Worm (Caenorhabditis elegans) whole organism, L4 larva: Measurements from ENCODE around the gene srx-85.

Experiments
- F37D6.2 ChIP-seq: sonication (generic microtip); optimal IDR thresholded peaks from 2 replicates; lab custom pipeline; 2016; ENCODE audit warnings: mild to moderate bottlenecking, missing genetic modification characterization, missing compliant biosample characterization
- F44E2.7 ChIP-seq: fragments of 200-800 bp; sonication (Bioruptor generic); IDR thresholded peaks from 2 replicates; pipeline ENCODE4 v2.1.2; 2022; ENCODE audit warnings: missing genetic modification characterization, missing compliant biosample characterization
- R02D3.7 ChIP-seq: fragments of 150-350 bp; sonication (generic microtip); optimal IDR thresholded peaks from 3 replicates; lab custom pipeline; 2014; ENCODE audit warnings: missing biosample characterization, missing genetic modification characterization
- T26A8.4 ChIP-seq: fragments of 200-800 bp; sonication (Bioruptor generic); IDR thresholded peaks from 2 replicates; pipeline ENCODE4 v1.3.6; 2022; ENCODE audit warnings: missing genetic modification characterization, missing compliant biosample characterization
- ZK337.2 ChIP-seq: fragments of 200-800 bp; sonication (Bioruptor generic); IDR thresholded peaks from 2 replicates; pipeline ENCODE4 v1.3.6; 2022; ENCODE audit warnings: missing genetic modification reagents, missing genetic modification characterization, missing compliant biosample characterization
- ceh-32 ChIP-seq: sonication (generic microtip); optimal IDR thresholded peaks from 2 replicates; lab custom pipeline; 2016; ENCODE audit warnings: mild to moderate bottlenecking, missing genetic modification characterization, missing compliant biosample characterization; ENCODE audit not compliant: poor library complexity
- ceh-44 ChIP-seq: fragments of 200-800 bp; sonication (Bioruptor generic); IDR thresholded peaks from 2 replicates; pipeline ENCODE4 v1.3.6; 2022; ENCODE audit warnings: missing genetic modification reagents, missing genetic modification characterization, missing compliant biosample characterization
- ceh-62 ChIP-seq: sonication (generic microtip); optimal IDR thresholded peaks from 2 replicates; lab custom pipeline; 2017; ENCODE audit warnings: missing biosample characterization, missing genetic modification characterization
- cey-2 ChIP-seq: sonication (generic microtip); optimal IDR thresholded peaks from 3 replicates; lab custom pipeline; 2017; ENCODE audit warnings: missing genetic modification characterization, mild to moderate bottlenecking, missing compliant biosample characterization, antibody characterized with exemption, borderline replicate concordance; ENCODE audit not compliant: insufficient read depth
- ctbp-1 ChIP-seq: fragments of 200-800 bp; sonication (Bioruptor generic); IDR thresholded peaks from 2 replicates; pipeline ENCODE4 v1.3.6; 2022; ENCODE audit warnings: missing genetic modification reagents, missing genetic modification characterization, missing compliant biosample characterization
- daf-12 ChIP-seq: fragments of 150-350 bp; optimal IDR thresholded peaks from 2 replicates; lab custom pipeline; 2014; ENCODE audit warnings: missing biosample characterization, missing genetic modification reagents, missing genetic modification characterization
- daf-16 ChIP-seq, 3 experiments: sonication (generic microtip); optimal IDR thresholded peaks; 2 replicates each; lab custom pipeline; 2016 to 2017; ENCODE audit warnings: missing genetic modification characterization in 3 of 3, missing genetic modification reagents in 3 of 3, mild to moderate bottlenecking in 2 of 3, missing compliant biosample characterization in 2 of 3, missing biosample characterization in 1 of 3, moderate library complexity in 1 of 3
- daf-19 ChIP-seq: fragments of 200-800 bp; sonication (Bioruptor generic); conservative IDR thresholded peaks from 2 replicates; pipeline ENCODE4 v1.3.6; 2022; ENCODE audit warnings: missing genetic modification characterization, missing compliant biosample characterization
- dmd-6 ChIP-seq: fragments of 200-800 bp; sonication (Bioruptor generic); IDR thresholded peaks from 2 replicates; pipeline ENCODE4 v1.3.6; 2022; ENCODE audit warnings: missing genetic modification reagents, missing genetic modification characterization, missing compliant biosample characterization
- dmd-8 ChIP-seq: fragments of 200-800 bp; sonication (Bioruptor generic); IDR thresholded peaks from 2 replicates; pipeline ENCODE4 v1.3.6; 2022; ENCODE audit warnings: missing genetic modification characterization, missing compliant biosample characterization
- dmd-9 ChIP-seq: fragments of 200-800 bp; sonication (Bioruptor generic); IDR thresholded peaks from 2 replicates; pipeline ENCODE4 v1.3.6; 2022; ENCODE audit warnings: missing genetic modification reagents, missing genetic modification characterization, missing compliant biosample characterization
- dve-1 ChIP-seq: sonication (generic microtip); optimal IDR thresholded peaks from 2 replicates; lab custom pipeline; 2017; ENCODE audit warnings: antibody characterized with exemption, mild to moderate bottlenecking, missing genetic modification characterization, missing compliant biosample characterization; ENCODE audit not compliant: insufficient read depth
- egl-27 ChIP-seq: sonication (generic microtip); optimal IDR thresholded peaks from 3 replicates; lab custom pipeline; 2017; ENCODE audit warnings: missing biosample characterization, missing genetic modification reagents, missing genetic modification characterization
- egl-43 ChIP-seq: fragments of 200-800 bp; sonication (Bioruptor generic); IDR thresholded peaks from 2 replicates; pipeline ENCODE4 v1.3.6; 2022; ENCODE audit warnings: missing genetic modification reagents, missing genetic modification characterization, missing compliant biosample characterization
- fkh-10 ChIP-seq: fragments of 150-350 bp; optimal IDR thresholded peaks from 2 replicates; lab custom pipeline; 2014; ENCODE audit warnings: missing biosample characterization, missing genetic modification reagents, missing genetic modification characterization
- fos-1 ChIP-seq: fragments of 150-350 bp; optimal IDR thresholded peaks from 2 replicates; lab custom pipeline; 2014; ENCODE audit warnings: missing biosample characterization, missing genetic modification characterization
- hif-1 ChIP-seq, 2 experiments: sonication (generic microtip); optimal IDR thresholded peaks; 2 replicates each; lab custom pipeline; 2016 to 2017; ENCODE audit warnings: missing compliant biosample characterization in 2 of 2, missing genetic modification characterization in 2 of 2, missing genetic modification reagents in 2 of 2, missing genotype in 2 of 2, mild to moderate bottlenecking in 1 of 2
- hlh-11 ChIP-seq: fragments of 200-800 bp; sonication (Bioruptor generic); optimal IDR thresholded peaks from 2 replicates; lab custom pipeline; 2018; ENCODE audit warnings: mild to moderate bottlenecking, missing genetic modification characterization, missing compliant biosample characterization
- hmg-1.1 ChIP-seq: fragments of 200-800 bp; sonication (Bioruptor generic); IDR thresholded peaks from 2 replicates; pipeline ENCODE4 v1.3.6; 2022; ENCODE audit warnings: missing genetic modification reagents, missing genetic modification characterization, missing compliant biosample characterization
- jun-1 ChIP-seq: fragments of 150-350 bp; optimal IDR thresholded peaks from 2 replicates; lab custom pipeline; 2014; ENCODE audit warnings: missing biosample characterization, missing genetic modification reagents, missing genetic modification characterization
- lin-39 ChIP-seq: fragments of 150-350 bp; optimal IDR thresholded peaks from 2 replicates; lab custom pipeline; 2014; ENCODE audit warnings: missing biosample characterization, missing genetic modification reagents, missing genetic modification characterization
- lsy-2 ChIP-seq, 2 experiments: fragments of 150-350 bp in 1 of 2; sonication (generic microtip) in 1 of 2; optimal IDR thresholded peaks; 2 replicates each; lab custom pipeline; 2014 to 2017; ENCODE audit warnings: missing biosample characterization in 2 of 2, missing genetic modification characterization in 2 of 2
- madf-5 ChIP-seq, 2 experiments: fragments of 200-800 bp; sonication (Bioruptor generic); IDR thresholded peaks; 2 replicates each; pipeline ENCODE4 v1.3.6; 2022; ENCODE audit warnings: missing compliant biosample characterization in 2 of 2, missing genetic modification characterization in 2 of 2
- madf-9 ChIP-seq: fragments of 200-800 bp; sonication (Bioruptor generic); conservative IDR thresholded peaks from 2 replicates; pipeline ENCODE4 v1.3.6; 2022; ENCODE audit warnings: missing genetic modification reagents, missing genetic modification characterization, missing compliant biosample characterization
- mep-1 ChIP-seq: fragments of 150-350 bp; sonication (generic microtip); optimal IDR thresholded peaks from 3 replicates; lab custom pipeline; 2014; ENCODE audit warnings: missing biosample characterization, missing genetic modification characterization
- nhr-10 ChIP-seq: fragments of 150-350 bp; optimal IDR thresholded peaks from 2 replicates; lab custom pipeline; 2014; ENCODE audit warnings: missing biosample characterization, missing genetic modification characterization
- nhr-28 ChIP-seq: fragments of 150-350 bp; optimal IDR thresholded peaks from 2 replicates; lab custom pipeline; 2014; ENCODE audit warnings: missing biosample characterization, missing genetic modification characterization
- nhr-6 ChIP-seq: fragments of 150-350 bp; optimal IDR thresholded peaks from 2 replicates; lab custom pipeline; 2014; ENCODE audit warnings: missing biosample characterization, missing genetic modification characterization
- saeg-2 ChIP-seq: fragments of 200-800 bp; sonication (Bioruptor generic); IDR thresholded peaks from 2 replicates; pipeline ENCODE4 v1.3.6; 2022; ENCODE audit warnings: missing genetic modification reagents, missing genetic modification characterization, missing compliant biosample characterization
- set-16 ChIP-seq: fragments of 200-800 bp; sonication (Bioruptor generic); IDR thresholded peaks from 2 replicates; pipeline ENCODE4 v1.3.6; 2022; ENCODE audit warnings: missing genetic modification reagents, missing genetic modification characterization, missing compliant biosample characterization
- snpc-4 ChIP-seq: fragments of 150-350 bp; optimal IDR thresholded peaks from 2 replicates; lab custom pipeline; 2014; ENCODE audit warnings: missing biosample characterization, missing genetic modification characterization
- spr-3 ChIP-seq: fragments of 200-800 bp; sonication (Bioruptor generic); optimal IDR thresholded peaks from 2 replicates; lab custom pipeline; 2018; ENCODE audit warnings: mild to moderate bottlenecking, missing genetic modification characterization, missing compliant biosample characterization
- unc-130 ChIP-seq: sonication (generic microtip); optimal IDR thresholded peaks from 2 replicates; lab custom pipeline; 2016; ENCODE audit warnings: missing genetic modification reagents, missing genetic modification characterization, missing compliant biosample characterization
- unc-62 ChIP-seq, 3 experiments: fragments of 150-350 bp in 1 of 3; sonication (generic microtip); optimal IDR thresholded peaks in 2 of 3; peaks in 1 of 3; 1 replicate in 1 of 3; 2 replicates in 2 of 3; lab custom pipeline; 2014 to 2017; ENCODE audit warnings: missing biosample characterization in 3 of 3, missing genetic modification characterization in 3 of 3, missing genetic modification reagents in 3 of 3, missing genotype in 1 of 3
- zfp-3 ChIP-seq: fragments of 200-800 bp; sonication (Bioruptor generic); conservative IDR thresholded peaks from 2 replicates; pipeline ENCODE4 v1.3.6; 2022; ENCODE audit warnings: missing genetic modification reagents, missing genetic modification characterization, missing compliant biosample characterization
- zip-11 ChIP-seq: fragments of 200-800 bp; sonication (Bioruptor generic); IDR thresholded peaks from 2 replicates; pipeline ENCODE4 v1.3.6; 2022; ENCODE audit warnings: missing genetic modification characterization, missing compliant biosample characterization
- zip-2 ChIP-seq: fragments of 150-350 bp; optimal IDR thresholded peaks from 2 replicates; lab custom pipeline; 2014; ENCODE audit warnings: missing biosample characterization, missing genetic modification characterization

Gene srx-85

ce11 chrV:11572803-11573490, 20.5 kb downstream of the srx-85 start, which contains the start of the genes H12C20.7 and nhr-68 (continued):
- peak; percentile 55 for TF ChIP-seq zip-2 (tag; lab: Kevin White, UChicago)
- 0 out of 2 replicates have a peak, but pooled peaks have one; percentile 26 for TF ChIP-seq dmd-8 (GFP tag; lab: Robert Waterston, UW)
- TF ChIP-seq saeg-2 (GFP tag; lab: Robert Waterston, UW), result peak; percentile 96
- TF ChIP-seq F37D6.2 (tag; lab: Kevin White, UChicago), result no peak
- TF ChIP-seq jun-1, result peak; percentile 37
- no peak for TF ChIP-seq egl-27
- TF ChIP-seq unc-62 (GFP tag; optimal IDR thresholded peaks at IDR 0.05 in 1 of 2; lab: Kevin White, UChicago), result peak in 1 of 2 experiments; percentile 99
- no peak for TF ChIP-seq unc-62 (tag; optimal IDR thresholded peaks at IDR 0.05; lab: Kevin White, UChicago)
- no peak for TF ChIP-seq ceh-32 (tag; lab: Kevin White, UChicago)
- no peak for TF ChIP-seq egl-43 (GFP tag; lab: Robert Waterston, UW)
- TF ChIP-seq hmg-1.1 (GFP tag; lab: Robert Waterston, UW), result no peak
- peak in 1 of 2 experiments; percentile 16 for TF ChIP-seq hif-1 (tag; optimal IDR thresholded peaks at IDR 0.05; lab: Kevin White, UChicago)
- TF ChIP-seq zip-11 (GFP tag; lab: Robert Waterston, UW), result no peak
- TF ChIP-seq unc-130, result no peak
- 0 out of 2 replicates have a peak, but pooled peaks have one; percentile 40 for TF ChIP-seq daf-19 (GFP tag; lab: Robert Waterston, UW)
- TF ChIP-seq madf-5 (GFP tag; IDR thresholded peaks at IDR 0.05; lab: Robert Waterston, UW), result no peak
- no peak for TF ChIP-seq lin-39 (tag; lab: Kevin White, UChicago)
- peak; percentile 56; the same call in 1 of the 2 replicates for TF ChIP-seq madf-9 (GFP tag; lab: Robert Waterston, UW)

ce11 chrV:11574563-11574962, 22.1 kb downstream of the srx-85 start:
- TF ChIP-seq hif-1 (tag; optimal IDR thresholded peaks at IDR 0.05; lab: Kevin White, UChicago), result no peak
- TF ChIP-seq R02D3.7 (tag; lab: Kevin White, UChicago), result no peak
- TF ChIP-seq dmd-9 (GFP tag; lab: Robert Waterston, UW), result no peak
- TF ChIP-seq fos-1, result no peak
- no peak for TF ChIP-seq ctbp-1
- no peak for TF ChIP-seq daf-16 (GFP tag; optimal IDR thresholded peaks at IDR 0.05; lab: Kevin White, UChicago)
- TF ChIP-seq daf-16 (tag; optimal IDR thresholded peaks at IDR 0.05; lab: Kevin White, UChicago), result peak; percentile 52
- no peak for TF ChIP-seq spr-3 (GFP tag; lab: Kevin White, UChicago)
- TF ChIP-seq nhr-28 (tag; lab: Kevin White, UChicago), result peak; percentile 39
- TF ChIP-seq T26A8.4 (GFP tag; lab: Robert Waterston, UW), result no peak
- peak; percentile 57 for TF ChIP-seq dmd-6 (GFP tag; lab: Robert Waterston, UW)
- no peak for TF ChIP-seq lin-39 (tag; lab: Kevin White, UChicago)
- TF ChIP-seq dmd-8 (GFP tag; lab: Robert Waterston, UW), result no peak
- TF ChIP-seq fkh-10 (GFP tag; lab: Kevin White, UChicago), result no peak
- TF ChIP-seq zfp-3, result no peak
- no peak for TF ChIP-seq ceh-62 (tag; lab: Kevin White, UChicago)
- TF ChIP-seq F44E2.7 (GFP tag; lab: Robert Waterston, UW), result no peak
- no peak for TF ChIP-seq zip-2 (tag; lab: Kevin White, UChicago)
- peak in 1 of 2 experiments; percentile 72 for TF ChIP-seq lsy-2 (tag; optimal IDR thresholded peaks at IDR 0.05; lab: Kevin White, UChicago)
- no peak for TF ChIP-seq nhr-10 (tag; lab: Kevin White, UChicago)
- TF ChIP-seq unc-130, result no peak
- no peak for TF ChIP-seq ceh-32 (tag; lab: Kevin White, UChicago)
- no peak for TF ChIP-seq set-16 (GFP tag; lab: Robert Waterston, UW)
- no peak for TF ChIP-seq hlh-11 (tag; lab: Kevin White, UChicago)
- TF ChIP-seq ceh-44 (GFP tag; lab: Robert Waterston, UW), result no peak
- TF ChIP-seq mep-1 (tag; lab: Kevin White, UChicago), result no peak
- TF ChIP-seq snpc-4, result no peak
- TF ChIP-seq ZK337.2 (GFP tag; lab: Robert Waterston, UW), result no peak
- no peak for TF ChIP-seq madf-5 (GFP tag; IDR thresholded peaks at IDR 0.05; lab: Robert Waterston, UW)
- TF ChIP-seq nhr-6, result no peak
- no peak for TF ChIP-seq cey-2
- TF ChIP-seq daf-12 (tag; lab: Kevin White, UChicago), result no peak
- no peak for TF ChIP-seq dve-1 (tag; lab: Kevin White, UChicago)
